Worm (Caenorhabditis elegans) whole organism, L4/young adult: ENCODE results near the gene C05D10.4.

Experiments used
- W03F9.2 ChIP-seq: fragments of 150-350 bp; optimal IDR thresholded peaks from 2 replicates; lab custom pipeline; 2014; ENCODE audit warnings: missing biosample characterization, missing genetic modification characterization
- dao-5 ChIP-seq: sonication (generic microtip); optimal IDR thresholded peaks from 2 replicates; lab custom pipeline; 2016; ENCODE audit warnings: missing genotype, missing genetic modification characterization, moderate library complexity, missing compliant biosample characterization
- him-1 ChIP-seq: sonication (generic microtip); optimal IDR thresholded peaks from 2 replicates; lab custom pipeline; 2016; ENCODE audit warnings: missing genotype, missing genetic modification reagents, missing genetic modification characterization, missing compliant biosample characterization

- TF ChIP-seq him-1 (tag; lab: Kevin White, UChicago) = no peak
- no peak for TF ChIP-seq W03F9.2 (tag; lab: Kevin White, UChicago)
- no peak for TF ChIP-seq dao-5 (tag; lab: Kevin White, UChicago)
Measured at ce11 chrIII:6138457-6138856, 35.8 kb upstream of the C05D10.4 start.
